Fruit fly (Drosophila melanogaster) whole organism, prepupa: ENCODE measurements around the gene CG32407.

Source experiments
- Gug ChIP-seq: fragments of 200-800 bp; sonication (Bioruptor generic); IDR thresholded peaks from 2 replicates; pipeline ENCODE4 v1.3.6; 2022; ENCODE audit warnings: missing biosample characterization, missing genetic modification characterization
- dsx ChIP-seq: fragments of 200-800 bp; optimal IDR thresholded peaks from 3 replicates; lab custom pipeline; 2019; ENCODE audit warnings: missing biosample characterization, mild to moderate bottlenecking, missing genetic modification characterization, moderate library complexity; ENCODE audit not compliant: poor library complexity, severe bottlenecking

dm6 chr3L:5897228-5897688 lies 24.6 kb upstream of the CG32407 start, which contains the start of the genes PolE2 and CG5592:
- TF ChIP-seq dsx (no peak), Gug (GFP tag; lab: Robert Waterston, UW) (no peak)
